In genomic region chrIII:1678671-1679070, ce11 we compare ENCODE assay signal across 4 worm cellular contexts.
TF ChIP-seq lines count a peak whose summit lies in the region.

No protein-coding gene starts in this region.

TF ChIP-seq in whole organism, L1 larva, 84 proteins besides CTCF, POLR2A, EP300 and RAD21:
- TF ChIP-seq snu-23 (GFP tag; optimal IDR thresholded peaks at IDR 0.05; lab: Kevin White, UChicago) (peak; percentile 14), rnt-1 (tag; optimal IDR thresholded peaks at IDR 0.05; lab: Kevin White, UChicago) (peak; percentile 67), alr-1 (tag; optimal IDR thresholded peaks at IDR 0.05; lab: Kevin White, UChicago; ENCODE audit: borderline replicate concordance) (no peak), jun-1 (tag; optimal IDR thresholded peaks at IDR 0.05; lab: Kevin White, UChicago) (no peak), ets-5 (GFP tag; IDR thresholded peaks at IDR 0.05; lab: Robert Waterston, UW) (no peak), irx-1 (tag; optimal IDR thresholded peaks at IDR 0.05; lab: Kevin White, UChicago) (no peak), zip-4 (GFP tag; optimal IDR thresholded peaks at IDR 0.05; lab: Kevin White, UChicago) (no peak), ceh-82 (tag; optimal IDR thresholded peaks at IDR 0.05; lab: Kevin White, UChicago) (no peak), lin-14 (GFP tag; optimal IDR thresholded peaks at IDR 0.05; lab: Kevin White, UChicago) (peak; percentile 59), blmp-1 (tag; optimal IDR thresholded peaks at IDR 0.05; lab: Kevin White, UChicago) (no peak), nhr-71 (tag; optimal IDR thresholded peaks at IDR 0.05; lab: Kevin White, UChicago) (peak; percentile 49), aha-1 (tag; optimal IDR thresholded peaks at IDR 0.05; lab: Kevin White, UChicago) (no peak), mdl-1 (tag; optimal IDR thresholded peaks at IDR 0.05; lab: Kevin White, UChicago) (no peak), sup-37 (GFP tag; optimal IDR thresholded peaks at IDR 0.05; lab: Kevin White, UChicago) (no peak)

TF ChIP-seq in whole organism, L2 larva, 48 proteins besides CTCF, POLR2A, EP300 and RAD21:
- TF ChIP-seq F13H6.1 (tag; optimal IDR thresholded peaks at IDR 0.05; lab: Kevin White, UChicago) (peak; percentile 9), fos-1 (tag; optimal IDR thresholded peaks at IDR 0.05; lab: Kevin White, UChicago) (no peak), R02D3.7 (tag; optimal IDR thresholded peaks at IDR 0.05; lab: Kevin White, UChicago) (no peak)

TF ChIP-seq in whole organism, late embryonic, 69 proteins besides CTCF, POLR2A, EP300 and RAD21:
- TF ChIP-seq hlh-30 (tag; optimal IDR thresholded peaks at IDR 0.05; lab: Kevin White, UChicago; ENCODE audit: insufficient read depth): no peak
- peak; percentile 34 for TF ChIP-seq ceh-18 (tag; optimal IDR thresholded peaks at IDR 0.05; lab: Kevin White, UChicago)

TF ChIP-seq in whole organism, mixed stage, embryonic, 35 proteins besides CTCF, POLR2A, EP300 and RAD21:
- TF ChIP-seq sptf-1 (tag; optimal IDR thresholded peaks at IDR 0.05; lab: Kevin White, UChicago) (no peak), ceh-83 (GFP tag; optimal IDR thresholded peaks at IDR 0.05; lab: Kevin White, UChicago) (no peak), hlh-1 (tag; optimal IDR thresholded peaks at IDR 0.05; lab: Kevin White, UChicago) (peak; percentile 47), unc-120 (tag; optimal IDR thresholded peaks at IDR 0.05; lab: Kevin White, UChicago; ENCODE audit: poor library complexity, severe bottlenecking) (peak; percentile 27), nhr-2 (tag; optimal IDR thresholded peaks at IDR 0.05; lab: Kevin White, UChicago) (no peak), nhr-28 (tag; optimal IDR thresholded peaks at IDR 0.05; lab: Kevin White, UChicago) (no peak), elt-1 (tag; optimal IDR thresholded peaks at IDR 0.05; lab: Kevin White, UChicago; ENCODE audit: borderline replicate concordance, insufficient read depth) (no peak), flh-1 (GFP tag; optimal IDR thresholded peaks at IDR 0.05; lab: Kevin White, UChicago) (no peak), lsy-2 (tag; optimal IDR thresholded peaks at IDR 0.05; lab: Kevin White, UChicago) (no peak), zip-8 (tag; optimal IDR thresholded peaks at IDR 0.05; lab: Kevin White, UChicago) (no peak), snpc-4 (tag; optimal IDR thresholded peaks at IDR 0.05; lab: Kevin White, UChicago) (no peak)

Comparison
In these comparisons a context has a peak if more than half of its experiments do, and no peak if none do; other contexts are left out.
1. Of the 10 proteins assayed by ChIP-seq in both whole organism, L1 larva and whole organism, late embryonic: peak only in whole organism, L1 larva: rnt-1; only in whole organism, late embryonic: none; in both: none; in neither: 9.